Fruit fly (Drosophila melanogaster) whole organism, embryonic: Measurements from ENCODE around the gene CG2187.

Experiments
- BtbVII ChIP-seq: fragments of 200-800 bp; sonication (Bioruptor generic); optimal IDR thresholded peaks from 3 replicates; lab custom pipeline; 2017; ENCODE audit warnings: missing biosample characterization, mild to moderate bottlenecking, missing genetic modification characterization
- CG10321 ChIP-seq: fragments of 200-800 bp; sonication (Bioruptor generic); IDR thresholded peaks from 2 replicates; pipeline ENCODE4 v1.3.6; 2022; ENCODE audit warnings: missing biosample characterization, missing genetic modification characterization
- CG11247 ChIP-seq: fragments of 200-800 bp; sonication (Bioruptor generic); IDR thresholded peaks from 2 replicates; pipeline ENCODE4 v1.3.6; 2022; ENCODE audit warnings: missing biosample characterization, missing genetic modification characterization
- CG12219 ChIP-seq: fragments of 200-800 bp; sonication (Bioruptor generic); optimal IDR thresholded peaks from 3 replicates; lab custom pipeline; 2018; ENCODE audit warnings: missing biosample characterization, mild to moderate bottlenecking, missing genetic modification characterization
- CG12299 ChIP-seq: fragments of 200-800 bp; sonication (Bioruptor generic); optimal IDR thresholded peaks from 2 replicates; lab custom pipeline; 2018; ENCODE audit warnings: missing biosample characterization, mild to moderate bottlenecking, missing genetic modification characterization
- CG13123 ChIP-seq: fragments of 200-800 bp; sonication (Bioruptor generic); optimal IDR thresholded peaks from 2 replicates; lab custom pipeline; 2016; ENCODE audit warnings: missing biosample characterization, missing genetic modification characterization
- CG15479 ChIP-seq: fragments of 200-800 bp; sonication (Bioruptor generic); optimal IDR thresholded peaks from 3 replicates; lab custom pipeline; 2019; ENCODE audit warnings: missing biosample characterization, mild to moderate bottlenecking, missing genetic modification characterization, moderate library complexity
- CG17385 ChIP-seq: fragments of 200-800 bp; sonication (Bioruptor generic); optimal IDR thresholded peaks from 3 replicates; lab custom pipeline; 2018; ENCODE audit warnings: missing biosample characterization, mild to moderate bottlenecking, missing genetic modification characterization
- CG17568 ChIP-seq: fragments of 200-800 bp; sonication (Bioruptor generic); optimal IDR thresholded peaks from 2 replicates; lab custom pipeline; 2018; ENCODE audit warnings: missing biosample characterization, mild to moderate bottlenecking, missing genetic modification characterization, moderate library complexity
- CG2712 ChIP-seq: fragments of 200-800 bp; optimal IDR thresholded peaks from 3 replicates; lab custom pipeline; 2019; ENCODE audit warnings: missing biosample characterization, mild to moderate bottlenecking, missing genetic modification characterization, moderate library complexity
- CG3065 ChIP-seq: fragments of 200-800 bp; sonication (Bioruptor generic); optimal IDR thresholded peaks from 2 replicates; lab custom pipeline; 2016; ENCODE audit warnings: missing biosample characterization, missing genetic modification characterization
- CG31224 ChIP-seq: fragments of 200-800 bp; sonication (Bioruptor generic); IDR thresholded peaks from 2 replicates; pipeline ENCODE4 v1.3.6; 2022; ENCODE audit warnings: missing biosample characterization, missing genetic modification characterization
- CG42726 ChIP-seq: fragments of 200-800 bp; sonication (Bioruptor generic); IDR thresholded peaks from 2 replicates; pipeline ENCODE4 v1.3.6; 2022; ENCODE audit warnings: missing biosample characterization, missing genetic modification characterization; ENCODE audit not compliant: partially characterized antibody
- CG7372 ChIP-seq: fragments of 200-800 bp; sonication (Bioruptor generic); IDR thresholded peaks from 2 replicates; pipeline ENCODE4 v1.3.6; 2022; ENCODE audit warnings: missing biosample characterization, missing genetic modification characterization
- CTCF ChIP-seq: fragments of 200-800 bp; sonication (Bioruptor generic); optimal IDR thresholded peaks from 2 replicates; lab custom pipeline; 2017; ENCODE audit warnings: missing biosample characterization, mild to moderate bottlenecking, missing genetic modification characterization, moderate library complexity
- Dip2 ChIP-seq: fragments of 200-800 bp; sonication (Bioruptor generic); IDR thresholded peaks from 2 replicates; pipeline ENCODE4 v1.3.6; 2022; ENCODE audit warnings: missing biosample characterization, missing genetic modification characterization
- HLH54F ChIP-seq: fragments of 200-800 bp; sonication (Bioruptor generic); optimal IDR thresholded peaks from 3 replicates; lab custom pipeline; 2016; ENCODE audit warnings: missing biosample characterization, missing genetic modification characterization
- HLHmδ ChIP-seq: fragments of 200-800 bp; sonication (Bioruptor generic); optimal IDR thresholded peaks from 2 replicates; lab custom pipeline; 2018; ENCODE audit warnings: missing biosample characterization, mild to moderate bottlenecking, missing genetic modification characterization, moderate library complexity
- Hr51 ChIP-seq, 2 experiments: fragments of 200-800 bp; sonication (Bioruptor generic); optimal IDR thresholded peaks; 2 replicates in 1 of 2; 3 replicates in 1 of 2; lab custom pipeline; 2016 to 2018; ENCODE audit warnings: missing biosample characterization in 2 of 2, missing genetic modification characterization in 2 of 2, mild to moderate bottlenecking in 1 of 2, moderate library complexity in 1 of 2
- Mad ChIP-seq: fragments of 200-800 bp; sonication (Bioruptor generic); optimal IDR thresholded peaks from 2 replicates; lab custom pipeline; 2016; ENCODE audit warnings: missing biosample characterization, missing genetic modification characterization
- Med ChIP-seq: fragments of 200-800 bp; sonication (Bioruptor generic); peaks from one replicate; lab custom pipeline; 2016; ENCODE audit warnings: missing biosample characterization, missing genetic modification characterization, mild to moderate bottlenecking, inconsistent platforms, moderate library complexity
- NFAT ChIP-seq: fragments of 200-800 bp; sonication (Bioruptor generic); IDR thresholded peaks from 2 replicates; pipeline ENCODE4 v1.3.6; 2022; ENCODE audit warnings: missing biosample characterization, missing genetic modification characterization
- Nf-YC ChIP-seq: fragments of 200-800 bp; optimal IDR thresholded peaks from 3 replicates; lab custom pipeline; 2019; ENCODE audit warnings: missing biosample characterization, mild to moderate bottlenecking, missing genetic modification characterization, moderate library complexity
- Scr ChIP-seq: fragments of 200-800 bp; sonication (Bioruptor generic); IDR thresholded peaks from 2 replicates; pipeline ENCODE4 v1.3.6; 2022; ENCODE audit warnings: missing biosample characterization, missing genetic modification characterization; ENCODE audit not compliant: partially characterized antibody
- Sin3A ChIP-seq: fragments of >200 bp; optimal IDR thresholded peaks from 2 replicates; lab custom pipeline; 2018
- Sox100B ChIP-seq: fragments of 200-800 bp; sonication (Bioruptor generic); optimal IDR thresholded peaks from 3 replicates; lab custom pipeline; 2018; ENCODE audit warnings: missing biosample characterization, mild to moderate bottlenecking, missing genetic modification characterization
- Spps ChIP-seq: fragments of 200-800 bp; sonication (Bioruptor generic); optimal IDR thresholded peaks from 2 replicates; lab custom pipeline; 2018; ENCODE audit warnings: missing biosample characterization, mild to moderate bottlenecking, missing genetic modification characterization
- Vsx1 ChIP-seq: fragments of 200-800 bp; sonication (Bioruptor generic); optimal IDR thresholded peaks from 2 replicates; lab custom pipeline; 2017; ENCODE audit warnings: missing biosample characterization, mild to moderate bottlenecking, missing genetic modification characterization, missing genetic modification reagents
- ash1 ChIP-seq: fragments of 200-800 bp; sonication (Bioruptor generic); optimal IDR thresholded peaks from 2 replicates; lab custom pipeline; 2018; ENCODE audit warnings: missing biosample characterization, mild to moderate bottlenecking, missing genetic modification characterization
- bab2 ChIP-seq: fragments of 200-800 bp; sonication (Bioruptor generic); optimal IDR thresholded peaks from 2 replicates; lab custom pipeline; 2016; ENCODE audit warnings: missing biosample characterization, missing genetic modification characterization
- bigmax ChIP-seq: fragments of 200-800 bp; sonication (Bioruptor generic); optimal IDR thresholded peaks from 2 replicates; lab custom pipeline; 2018; ENCODE audit warnings: missing biosample characterization, mild to moderate bottlenecking, missing genetic modification characterization
- bsh ChIP-seq, 2 experiments: fragments of 200-800 bp; sonication (Bioruptor generic); optimal IDR thresholded peaks; 2 replicates each; lab custom pipeline; 2017 to 2018; ENCODE audit warnings: mild to moderate bottlenecking in 2 of 2, missing biosample characterization in 2 of 2, missing genetic modification characterization in 2 of 2, moderate library complexity in 1 of 2
- ci ChIP-seq: fragments of 200-800 bp; sonication (Bioruptor generic); IDR thresholded peaks from 3 replicates; pipeline ENCODE4 v1.3.6; 2022; ENCODE audit warnings: missing biosample characterization, missing genetic modification characterization
- corto ChIP-seq: fragments of 200-800 bp; sonication (Bioruptor generic); optimal IDR thresholded peaks from 2 replicates; lab custom pipeline; 2016; ENCODE audit warnings: missing biosample characterization, mild to moderate bottlenecking, missing genetic modification characterization, moderate library complexity
- crc ChIP-seq: fragments of 200-800 bp; sonication (Bioruptor generic); optimal IDR thresholded peaks from 2 replicates; lab custom pipeline; 2016; ENCODE audit warnings: missing biosample characterization, missing genetic modification characterization
- danr ChIP-seq: fragments of 200-800 bp; sonication (Bioruptor generic); IDR thresholded peaks from 2 replicates; pipeline ENCODE4 v1.3.6; 2022; ENCODE audit warnings: missing biosample characterization, missing genetic modification characterization
- dati ChIP-seq: fragments of 200-800 bp; sonication (Bioruptor generic); IDR thresholded peaks from 2 replicates; pipeline ENCODE4 v1.3.6; 2022; ENCODE audit warnings: missing biosample characterization, missing genetic modification characterization
- dimm ChIP-seq: fragments of 200-800 bp; sonication (Bioruptor generic); IDR thresholded peaks from 2 replicates; pipeline ENCODE4 v1.3.6; 2022; ENCODE audit warnings: missing biosample characterization, missing genetic modification characterization
- hb ChIP-seq: fragments of 200-800 bp; sonication (Bioruptor generic); IDR thresholded peaks from 3 replicates; pipeline ENCODE4 v1.3.6; 2022; ENCODE audit warnings: missing biosample characterization, missing genetic modification characterization; ENCODE audit not compliant: partially characterized antibody
- hkb ChIP-seq, 2 experiments: fragments of 200-800 bp in 1 of 2; fragments of >200 bp in 1 of 2; sonication (Bioruptor generic) in 1 of 2; IDR thresholded peaks in 1 of 2; optimal IDR thresholded peaks in 1 of 2; 2 replicates each; pipeline versions ENCODE4 v1.3.6 to Lab custom; 2017 to 2022; ENCODE audit warnings: missing biosample characterization in 1 of 2, missing genetic modification characterization in 1 of 2
- lmd ChIP-seq: fragments of 200-800 bp; sonication (Bioruptor generic); IDR thresholded peaks from 2 replicates; pipeline ENCODE4 v1.3.6; 2022; ENCODE audit warnings: missing biosample characterization, missing genetic modification characterization
- nom ChIP-seq: fragments of 200-800 bp; sonication (Bioruptor generic); optimal IDR thresholded peaks from 2 replicates; lab custom pipeline; 2017; ENCODE audit warnings: missing biosample characterization, missing genetic modification characterization, mild to moderate bottlenecking, moderate library complexity, missing genetic modification reagents
- onecut ChIP-seq: fragments of 200-800 bp; sonication (Bioruptor generic); IDR thresholded peaks from 2 replicates; pipeline ENCODE4 v1.3.6; 2022; ENCODE audit warnings: missing biosample characterization, missing genetic modification characterization
- otp ChIP-seq: fragments of 200-800 bp; sonication (Bioruptor generic); IDR thresholded peaks from 3 replicates; pipeline ENCODE4, ENCODE4 v1.3.6; 2022; ENCODE audit warnings: missing biosample characterization, missing genetic modification characterization
- pan ChIP-seq, 4 experiments: fragments of >200 bp in 3 of 4; fragments of 200-800 bp in 1 of 4; sonication (Bioruptor generic) in 1 of 4; optimal IDR thresholded peaks in 3 of 4; IDR thresholded peaks in 1 of 4; 2 replicates each; pipeline versions ENCODE4 v1.3.6 to Lab custom; 2017 to 2022; ENCODE audit warnings: missing biosample characterization in 2 of 4, missing genetic modification characterization in 2 of 4, mixed read lengths in 1 of 4
- tio ChIP-seq: fragments of 200-800 bp; sonication (Bioruptor generic); optimal IDR thresholded peaks from 2 replicates; lab custom pipeline; 2017; ENCODE audit warnings: missing biosample characterization, missing genetic modification characterization, inconsistent platforms
- tup ChIP-seq: fragments of 200-800 bp; sonication (Bioruptor generic); optimal IDR thresholded peaks from 2 replicates; lab custom pipeline; 2016; ENCODE audit warnings: missing biosample characterization, mild to moderate bottlenecking, missing genetic modification characterization, moderate library complexity
- twi ChIP-seq: fragments of 200-800 bp; optimal IDR thresholded peaks from 2 replicates; lab custom pipeline; 2019; ENCODE audit warnings: missing biosample characterization, mild to moderate bottlenecking, missing genetic modification characterization, moderate library complexity
- vnd ChIP-seq: fragments of 200-800 bp; sonication (Bioruptor generic); IDR thresholded peaks from 3 replicates; pipeline ENCODE4 v1.3.6; 2022; ENCODE audit warnings: missing biosample characterization, missing genetic modification characterization; ENCODE audit not compliant: partially characterized antibody
- vvl ChIP-seq: fragments of 200-800 bp; sonication (Bioruptor generic); IDR thresholded peaks from 2 replicates; pipeline ENCODE4 v1.3.6; 2022; ENCODE audit warnings: missing biosample characterization, missing genetic modification characterization

Gene CG2187

dm6 chr3R:31709142-31709541 is 49.3 kb downstream of the CG2187 start (continued):
- TF ChIP-seq Scr (GFP tag; lab: Robert Waterston, UW) (no peak), otp (GFP tag; lab: Robert Waterston, UW) (0 out of 3 replicates have a peak, but pooled peaks have one; percentile 25), BtbVII (GFP tag; lab: Kevin White, UChicago) (no peak), CG10321 (no peak), CG11247 (GFP tag; lab: Robert Waterston, UW) (no peak), HLH54F (GFP tag; lab: Kevin White, UChicago) (no peak), ci (GFP tag; lab: Robert Waterston, UW) (peak; percentile 65; the same call in 1 of the 3 replicates), HLHmδ (GFP tag; lab: Kevin White, UChicago) (no peak), pan (optimal IDR thresholded peaks at IDR 0.05; lab: Kevin White, UChicago) (no peak), pan (GFP tag; optimal IDR thresholded peaks at IDR 0.05 in 1 of 2, IDR thresholded peaks at IDR 0.05 in 1 of 2) (peak in 1 of 2 experiments; percentile 48), CG12219 (no peak), NFAT (peak; percentile 20; the same call in 1 of the 2 replicates), CG2712 (tag; lab: Kevin White, UChicago) (peak; percentile 39), Nf-YC (peak; percentile 18), CG31224 (GFP tag; lab: Robert Waterston, UW) (no peak), twi (tag; lab: Kevin White, UChicago) (no peak), tio (GFP tag; lab: Kevin White, UChicago) (no peak), Sin3A (lab: Kevin White, UChicago) (no peak), nom (no peak), Mad (GFP tag; lab: Kevin White, UChicago) (no peak), ash1 (GFP tag; lab: Kevin White, UChicago) (no peak), crc (GFP tag; lab: Kevin White, UChicago) (no peak), Sox100B (GFP tag; lab: Kevin White, UChicago) (no peak), vnd (no peak), onecut (GFP tag; lab: Robert Waterston, UW) (no peak; the same call in 1 of the 2 replicates), bab2 (GFP tag; lab: Kevin White, UChicago) (no peak), CG17568 (no peak), danr (GFP tag; lab: Robert Waterston, UW) (no peak), CG3065 (GFP tag; lab: Kevin White, UChicago) (no peak), hb (GFP tag; lab: Robert Waterston, UW) (no peak), tup (GFP tag; lab: Kevin White, UChicago) (no peak), Med (GFP tag; lab: Kevin White, UChicago) (peak; percentile 19), dimm (GFP tag; lab: Robert Waterston, UW) (no peak), bsh (GFP tag; optimal IDR thresholded peaks at IDR 0.05; lab: Kevin White, UChicago) (peak; percentile 13 to 40), hkb (optimal IDR thresholded peaks at IDR 0.05; lab: Kevin White, UChicago) (no peak), hkb (GFP tag; IDR thresholded peaks at IDR 0.05; lab: Robert Waterston, UW) (peak; percentile 32; the same call in 1 of the 2 replicates), Spps (tag; lab: Kevin White, UChicago) (no peak), Hr51 (GFP tag; optimal IDR thresholded peaks at IDR 0.05; lab: Kevin White, UChicago) (peak in 1 of 2 experiments; percentile 25), CG13123 (GFP tag; lab: Kevin White, UChicago) (no peak), corto (GFP tag; lab: Kevin White, UChicago) (no peak), dati (GFP tag; lab: Robert Waterston, UW) (no peak), CG17385 (GFP tag; lab: Kevin White, UChicago) (no peak), Vsx1 (GFP tag; lab: Kevin White, UChicago) (no peak), CTCF (GFP tag; lab: Kevin White, UChicago) (no peak), bigmax (GFP tag; lab: Kevin White, UChicago) (no peak), Dip2 (GFP tag; lab: Robert Waterston, UW) (no peak), CG42726 (GFP tag; lab: Robert Waterston, UW) (no peak), CG7372 (0 out of 2 replicates have a peak, but pooled peaks have one; percentile 19), lmd (peak; percentile 46; the same call in 1 of the 2 replicates), vvl (GFP tag; lab: Robert Waterston, UW) (peak; percentile 59), CG15479 (GFP tag; lab: Kevin White, UChicago) (no peak), CG12299 (tag; lab: Kevin White, UChicago) (no peak)
